Worm (Caenorhabditis elegans): ENCODE results near the gene Y51H4A.938.

- peak; percentile 71 for TF ChIP-seq ama-1 (optimal IDR thresholded peaks at IDR 0.05)
- no peak for TF ChIP-seq nhr-237 (tag; optimal IDR thresholded peaks at IDR 0.05)
- TF ChIP-seq unc-39 (tag; optimal IDR thresholded peaks at IDR 0.05): no peak
- no peak for TF ChIP-seq fkh-10 (GFP tag; optimal IDR thresholded peaks at IDR 0.05)
- no peak for TF ChIP-seq nhr-12 (tag; optimal IDR thresholded peaks at IDR 0.05)
- TF ChIP-seq ztf-11 (tag; optimal IDR thresholded peaks at IDR 0.05): no peak
- TF ChIP-seq snpc-4 (tag; optimal IDR thresholded peaks at IDR 0.05): no peak
- TF ChIP-seq elt-1 (tag; optimal IDR thresholded peaks at IDR 0.05): no peak
- TF ChIP-seq nfya-1 (tag; optimal IDR thresholded peaks at IDR 0.05; ENCODE audit: insufficient read depth): peak; percentile 43
- peak; percentile 63 for TF ChIP-seq pha-4 (tag; optimal IDR thresholded peaks at IDR 0.05)
- no peak for TF ChIP-seq ceh-9 (tag; optimal IDR thresholded peaks at IDR 0.05)
Observed at ce11 chrIV:16489958-16490357, 9.0 kb downstream of the Y51H4A.938 start.

Data from whole organism, L3 larva.